Fruit fly (Drosophila melanogaster) whole organism, embryonic: ENCODE measurements around the gene CG6738.

Experiments
- Blimp-1 ChIP-seq: fragments of 200-800 bp; sonication (Bioruptor generic); optimal IDR thresholded peaks from 3 replicates; lab custom pipeline; 2018; ENCODE audit warnings: missing biosample characterization, missing genetic modification characterization, mild to moderate bottlenecking, moderate library complexity, missing genetic modification reagents
- CG10209 ChIP-seq: fragments of 200-800 bp; sonication (Bioruptor generic); optimal IDR thresholded peaks from 3 replicates; lab custom pipeline; 2017; ENCODE audit warnings: missing biosample characterization, mild to moderate bottlenecking, missing genetic modification characterization, missing genetic modification reagents
- CG10959 ChIP-seq: fragments of 200-800 bp; sonication (Bioruptor generic); IDR thresholded peaks from 2 replicates; pipeline ENCODE4 v1.3.6; 2022; ENCODE audit warnings: missing biosample characterization, missing genetic modification characterization
- CG12391 ChIP-seq: fragments of 200-800 bp; sonication (Bioruptor generic); optimal IDR thresholded peaks from 3 replicates; lab custom pipeline; 2018; ENCODE audit warnings: missing biosample characterization, mild to moderate bottlenecking, missing genetic modification characterization, moderate library complexity
- CG13775 ChIP-seq: fragments of 200-800 bp; sonication (Bioruptor generic); optimal IDR thresholded peaks from 3 replicates; lab custom pipeline; 2017; ENCODE audit warnings: missing biosample characterization, mild to moderate bottlenecking, missing genetic modification characterization
- CG15601 ChIP-seq: fragments of 200-800 bp; sonication (Bioruptor generic); optimal IDR thresholded peaks from 3 replicates; lab custom pipeline; 2019; ENCODE audit warnings: missing biosample characterization, mild to moderate bottlenecking, missing genetic modification characterization, moderate library complexity
- CG15696 ChIP-seq: fragments of 200-800 bp; sonication (Bioruptor generic); optimal IDR thresholded peaks from 2 replicates; lab custom pipeline; 2019; ENCODE audit warnings: missing biosample characterization, mild to moderate bottlenecking, missing genetic modification characterization, moderate library complexity
- CG1647 ChIP-seq: fragments of 200-800 bp; sonication (Bioruptor generic); optimal IDR thresholded peaks from 3 replicates; lab custom pipeline; 2016; ENCODE audit warnings: missing biosample characterization, missing genetic modification characterization
- CG16815 ChIP-seq: fragments of 200-800 bp; sonication (Bioruptor generic); optimal IDR thresholded peaks from 3 replicates; lab custom pipeline; 2017; ENCODE audit warnings: missing biosample characterization, mild to moderate bottlenecking, missing genetic modification characterization
- CG17328 ChIP-seq: fragments of 200-800 bp; sonication (Bioruptor generic); IDR thresholded peaks from 2 replicates; pipeline ENCODE4 v1.3.6; 2022; ENCODE audit warnings: missing biosample characterization, missing genetic modification characterization
- CG17361 ChIP-seq: fragments of 200-800 bp; sonication (Bioruptor generic); IDR thresholded peaks from 3 replicates; pipeline ENCODE4 v1.3.6; 2022; ENCODE audit warnings: missing biosample characterization, missing genetic modification characterization
- CG17829 ChIP-seq: fragments of 200-800 bp; optimal IDR thresholded peaks from 2 replicates; lab custom pipeline; 2019; ENCODE audit warnings: missing biosample characterization, mild to moderate bottlenecking, missing genetic modification characterization, moderate library complexity
- CG18262 ChIP-seq: fragments of 200-800 bp; optimal IDR thresholded peaks from 3 replicates; lab custom pipeline; 2019; ENCODE audit warnings: missing biosample characterization, mild to moderate bottlenecking, missing genetic modification characterization, moderate library complexity
- CG2202 ChIP-seq: fragments of 200-800 bp; sonication (Bioruptor generic); optimal IDR thresholded peaks from 2 replicates; lab custom pipeline; 2018; ENCODE audit warnings: missing biosample characterization, mild to moderate bottlenecking, missing genetic modification characterization
- CG30431 ChIP-seq: fragments of 200-800 bp; sonication (Bioruptor generic); optimal IDR thresholded peaks from 2 replicates; lab custom pipeline; 2017; ENCODE audit warnings: missing biosample characterization, missing genetic modification characterization
- CG31441 ChIP-seq: fragments of 200-800 bp; sonication (Bioruptor generic); IDR thresholded peaks from 2 replicates; pipeline ENCODE4 v1.3.6; 2022; ENCODE audit warnings: missing biosample characterization, missing genetic modification characterization
- CG32772 ChIP-seq: fragments of 200-800 bp; sonication (Bioruptor generic); IDR thresholded peaks from 2 replicates; pipeline ENCODE4 v1.3.6; 2022; ENCODE audit warnings: missing biosample characterization, missing genetic modification characterization
- CG5245 ChIP-seq: fragments of 200-800 bp; sonication (Bioruptor generic); optimal IDR thresholded peaks from 3 replicates; lab custom pipeline; 2016; ENCODE audit warnings: missing biosample characterization, missing genetic modification characterization
- CG6683 ChIP-seq: fragments of 200-800 bp; sonication (Bioruptor generic); optimal IDR thresholded peaks from 2 replicates; lab custom pipeline; 2017; ENCODE audit warnings: missing biosample characterization, mild to moderate bottlenecking, missing genetic modification characterization, missing genetic modification reagents
- CG8359 ChIP-seq: fragments of 200-800 bp; sonication (Bioruptor generic); optimal IDR thresholded peaks from 2 replicates; lab custom pipeline; 2017; ENCODE audit warnings: missing biosample characterization, mild to moderate bottlenecking, missing genetic modification characterization, borderline replicate concordance
- CG8388 ChIP-seq: fragments of 200-800 bp; sonication (Bioruptor generic); optimal IDR thresholded peaks from 2 replicates; lab custom pipeline; 2019; ENCODE audit warnings: missing biosample characterization, mild to moderate bottlenecking, missing genetic modification characterization, moderate library complexity
- CG8765 ChIP-seq: fragments of 200-800 bp; sonication (Bioruptor generic); IDR thresholded peaks from 2 replicates; pipeline ENCODE4 v1.3.6; 2022; ENCODE audit warnings: missing biosample characterization, missing genetic modification characterization
- CG8924 ChIP-seq: fragments of 200-800 bp; optimal IDR thresholded peaks from 3 replicates; lab custom pipeline; 2019; ENCODE audit warnings: missing biosample characterization, mild to moderate bottlenecking, missing genetic modification characterization, moderate library complexity
- CG9215 ChIP-seq: fragments of 200-800 bp; sonication (Bioruptor generic); IDR thresholded peaks from 2 replicates; pipeline ENCODE4 v1.3.6; 2022; ENCODE audit warnings: missing biosample characterization, missing genetic modification characterization
- CoRest ChIP-seq: fragments of 200-800 bp; sonication (Bioruptor generic); optimal IDR thresholded peaks from 3 replicates; lab custom pipeline; 2018; ENCODE audit warnings: missing biosample characterization, mild to moderate bottlenecking, missing genetic modification characterization, moderate library complexity
- D19A ChIP-seq: fragments of 200-800 bp; optimal IDR thresholded peaks from 3 replicates; lab custom pipeline; 2019; ENCODE audit warnings: missing biosample characterization, mild to moderate bottlenecking, missing genetic modification characterization, moderate library complexity
- Elba2 ChIP-seq: fragments of 200-800 bp; sonication (Bioruptor generic); optimal IDR thresholded peaks from 3 replicates; lab custom pipeline; 2016; ENCODE audit warnings: missing biosample characterization, missing genetic modification characterization
- Ets65A ChIP-seq: fragments of 200-800 bp; sonication (Bioruptor generic); peaks from one replicate; lab custom pipeline; 2016; ENCODE audit warnings: missing biosample characterization, missing genetic modification characterization
- Med ChIP-seq: fragments of 200-800 bp; sonication (Bioruptor generic); peaks from one replicate; lab custom pipeline; 2016; ENCODE audit warnings: missing biosample characterization, missing genetic modification characterization, mild to moderate bottlenecking, inconsistent platforms, moderate library complexity
- Ptx1 ChIP-seq: fragments of 200-800 bp; sonication (Bioruptor generic); IDR thresholded peaks from 2 replicates; pipeline ENCODE4 v1.3.6; 2022; ENCODE audit warnings: missing biosample characterization, missing genetic modification characterization
- Sry-β ChIP-seq: fragments of 200-800 bp; sonication (Bioruptor generic); optimal IDR thresholded peaks from 2 replicates; lab custom pipeline; 2018; ENCODE audit warnings: missing biosample characterization, mild to moderate bottlenecking, missing genetic modification characterization, moderate library complexity
- az2 ChIP-seq: fragments of 200-800 bp; sonication (Bioruptor generic); optimal IDR thresholded peaks from 3 replicates; lab custom pipeline; 2016; ENCODE audit warnings: missing biosample characterization, missing genetic modification characterization
- chm ChIP-seq: fragments of 200-800 bp; sonication (Bioruptor generic); IDR thresholded peaks from 2 replicates; pipeline ENCODE4 v1.3.6; 2022; ENCODE audit warnings: missing biosample characterization, missing genetic modification characterization
- dmrt11E ChIP-seq: fragments of 200-800 bp; sonication (Bioruptor generic); optimal IDR thresholded peaks from 3 replicates; lab custom pipeline; 2018; ENCODE audit warnings: missing biosample characterization, mild to moderate bottlenecking, missing genetic modification characterization, moderate library complexity
- fd96Cb ChIP-seq: fragments of 200-800 bp; sonication (Bioruptor generic); optimal IDR thresholded peaks from 2 replicates; lab custom pipeline; 2018; ENCODE audit warnings: missing biosample characterization, mild to moderate bottlenecking, missing genetic modification characterization, moderate library complexity
- gcm ChIP-seq: fragments of 200-800 bp; sonication (Bioruptor generic); optimal IDR thresholded peaks from 2 replicates; lab custom pipeline; 2019; ENCODE audit warnings: missing biosample characterization, mild to moderate bottlenecking, missing genetic modification characterization, moderate library complexity
- lbe ChIP-seq: fragments of 200-800 bp; sonication (Bioruptor generic); optimal IDR thresholded peaks from 2 replicates; lab custom pipeline; 2016; ENCODE audit warnings: missing biosample characterization, mild to moderate bottlenecking, missing genetic modification characterization
- odd ChIP-seq: fragments of 200-800 bp; sonication (Bioruptor generic); optimal IDR thresholded peaks from 2 replicates; lab custom pipeline; 2017; ENCODE audit warnings: missing biosample characterization, mild to moderate bottlenecking, missing genetic modification characterization
- otp ChIP-seq: fragments of 200-800 bp; sonication (Bioruptor generic); IDR thresholded peaks from 3 replicates; pipeline ENCODE4, ENCODE4 v1.3.6; 2022; ENCODE audit warnings: missing biosample characterization, missing genetic modification characterization
- pan ChIP-seq, 4 experiments: fragments of >200 bp in 3 of 4; fragments of 200-800 bp in 1 of 4; sonication (Bioruptor generic) in 1 of 4; optimal IDR thresholded peaks in 3 of 4; IDR thresholded peaks in 1 of 4; 2 replicates each; pipeline versions ENCODE4 v1.3.6 to Lab custom; 2017 to 2022; ENCODE audit warnings: missing biosample characterization in 2 of 4, missing genetic modification characterization in 2 of 4, mixed read lengths in 1 of 4
- phol ChIP-seq: fragments of 200-800 bp; sonication (Bioruptor generic); optimal IDR thresholded peaks from 3 replicates; lab custom pipeline; 2018; ENCODE audit warnings: missing biosample characterization, mild to moderate bottlenecking, missing genetic modification characterization, moderate library complexity
- prd ChIP-seq, 3 experiments: fragments of >200 bp in 2 of 3; fragments of 200-800 bp in 1 of 3; sonication (Bioruptor generic) in 1 of 3; optimal IDR thresholded peaks in 2 of 3; IDR thresholded peaks in 1 of 3; 2 replicates in 2 of 3; 3 replicates in 1 of 3; pipeline versions ENCODE4 v1.3.6 to Lab custom; 2017 to 2022; ENCODE audit warnings: missing biosample characterization in 1 of 3, missing genetic modification characterization in 1 of 3
- sens ChIP-seq: fragments of 200-800 bp; sonication (Bioruptor generic); peaks from one replicate; lab custom pipeline; 2016; ENCODE audit warnings: missing biosample characterization, missing genetic modification characterization
- shn ChIP-seq: fragments of 200-800 bp; sonication (Bioruptor generic); optimal IDR thresholded peaks from 3 replicates; lab custom pipeline; 2016; ENCODE audit warnings: missing biosample characterization, missing genetic modification characterization
- so ChIP-seq: fragments of 200-800 bp; sonication (Bioruptor generic); IDR thresholded peaks from 3 replicates; pipeline ENCODE4 v1.3.6; 2022; ENCODE audit warnings: missing biosample characterization, missing genetic modification characterization
- sqz ChIP-seq: fragments of 200-800 bp; sonication (Bioruptor generic); optimal IDR thresholded peaks from 3 replicates; lab custom pipeline; 2018; ENCODE audit warnings: missing biosample characterization, mild to moderate bottlenecking, missing genetic modification characterization
- vvl ChIP-seq: fragments of 200-800 bp; sonication (Bioruptor generic); IDR thresholded peaks from 2 replicates; pipeline ENCODE4 v1.3.6; 2022; ENCODE audit warnings: missing biosample characterization, missing genetic modification characterization
- zfh1 ChIP-seq: fragments of 200-800 bp; sonication (Bioruptor generic); IDR thresholded peaks from 3 replicates; pipeline ENCODE4 v1.3.6; 2022; ENCODE audit warnings: missing biosample characterization, missing genetic modification characterization

The CG6738 gene

dm6 chr3R:23149021-23149571, 49.8 kb downstream of the CG6738 start (continued):
- 0 out of 3 replicates have a peak, but pooled peaks have one; percentile 8 for TF ChIP-seq zfh1
- peak; percentile 24 for TF ChIP-seq CoRest (tag; lab: Kevin White, UChicago)
- peak; percentile 61 for TF ChIP-seq CG10959
- peak; percentile 19; the same call in 1 of the 2 replicates for TF ChIP-seq Ptx1
- peak; percentile 17 for TF ChIP-seq CG30431 (GFP tag; lab: Kevin White, UChicago)
- TF ChIP-seq CG8765 = peak; percentile 14; the same call in 1 of the 2 replicates
- peak; percentile 33 for TF ChIP-seq Sry-β
- TF ChIP-seq CG8924 (tag; lab: Kevin White, UChicago) = peak; percentile 46
- TF ChIP-seq Ets65A (GFP tag; lab: Kevin White, UChicago) = peak; percentile 61
- peak; percentile 22 for TF ChIP-seq Med
- TF ChIP-seq CG32772 (GFP tag; lab: Robert Waterston, UW) = 0 out of 2 replicates have a peak, but pooled peaks have one; percentile 4
- peak; percentile 85 for TF ChIP-seq dmrt11E (tag; lab: Kevin White, UChicago)
- peak; percentile 36 for TF ChIP-seq sqz (GFP tag; lab: Kevin White, UChicago)
- TF ChIP-seq lbe (GFP tag; lab: Kevin White, UChicago) = peak; percentile 65
- TF ChIP-seq otp (GFP tag; lab: Robert Waterston, UW) = no peak
- TF ChIP-seq CG17328 = peak; percentile 65
- TF ChIP-seq CG31441 (GFP tag; lab: Robert Waterston, UW) = peak; percentile 60
- no peak for TF ChIP-seq prd (optimal IDR thresholded peaks at IDR 0.05; lab: Kevin White, UChicago)
- peak; percentile 55; the same call in 2 of the 3 replicates for TF ChIP-seq prd (GFP tag; IDR thresholded peaks at IDR 0.05; lab: Robert Waterston, UW)
- peak; percentile 14 for TF ChIP-seq az2 (GFP tag; lab: Kevin White, UChicago)
- TF ChIP-seq CG12391 (tag; lab: Kevin White, UChicago) = peak; percentile 63
- peak; percentile 69 for TF ChIP-seq CG17829 (tag; lab: Kevin White, UChicago)
- TF ChIP-seq CG15601 (tag; lab: Kevin White, UChicago) = peak; percentile 10
- peak; percentile 32 for TF ChIP-seq D19A (tag; lab: Kevin White, UChicago)
- peak; percentile 18 for TF ChIP-seq Elba2 (GFP tag; lab: Kevin White, UChicago)
- peak; percentile 60 for TF ChIP-seq CG16815 (GFP tag; lab: Kevin White, UChicago)
- no peak for TF ChIP-seq vvl (GFP tag; lab: Robert Waterston, UW)
- TF ChIP-seq sens = peak; percentile 63
- peak; percentile 56 for TF ChIP-seq phol (tag; lab: Kevin White, UChicago)
- TF ChIP-seq gcm (GFP tag; lab: Kevin White, UChicago) = no peak
- TF ChIP-seq odd (GFP tag; lab: Kevin White, UChicago) = peak; percentile 31
- peak; percentile 53; the same call in 1 of the 2 replicates for TF ChIP-seq chm (GFP tag; lab: Robert Waterston, UW)
- no peak for TF ChIP-seq CG6683
- peak; percentile 28 for TF ChIP-seq CG10209
- TF ChIP-seq CG2202 (tag; lab: Kevin White, UChicago) = peak; percentile 8
- peak; percentile 56 for TF ChIP-seq CG8388 (GFP tag; lab: Kevin White, UChicago)
- peak; percentile 73 for TF ChIP-seq CG18262
- TF ChIP-seq pan (optimal IDR thresholded peaks at IDR 0.05; lab: Kevin White, UChicago) = no peak
- no peak for TF ChIP-seq pan (GFP tag; optimal IDR thresholded peaks at IDR 0.05 in 1 of 2, IDR thresholded peaks at IDR 0.05 in 1 of 2)
- peak; percentile 63 for TF ChIP-seq CG17361 (GFP tag; lab: Robert Waterston, UW)
- 0 out of 3 replicates have a peak, but pooled peaks have one; percentile 20 for TF ChIP-seq so (GFP tag; lab: Robert Waterston, UW)
- peak; percentile 29 for TF ChIP-seq CG13775
- TF ChIP-seq fd96Cb = peak; percentile 33
- peak; percentile 3 for TF ChIP-seq CG8359 (GFP tag; lab: Kevin White, UChicago)
- peak; percentile 83 for TF ChIP-seq CG15696
- TF ChIP-seq shn (GFP tag; lab: Kevin White, UChicago) = no peak
- no peak for TF ChIP-seq CG9215 (GFP tag; lab: Robert Waterston, UW)
- TF ChIP-seq CG5245 (GFP tag; lab: Kevin White, UChicago) = no peak
- no peak for TF ChIP-seq CG1647 (GFP tag; lab: Kevin White, UChicago)
- peak; percentile 59 for TF ChIP-seq Blimp-1 (GFP tag; lab: Kevin White, UChicago)
